Worm (Caenorhabditis elegans): ENCODE data around the gene W01D2.3.
A peak's percentile ranks its signal among the peaks of the same experiment; 100 is the strongest.

W01D2.3 gene

DNA sequence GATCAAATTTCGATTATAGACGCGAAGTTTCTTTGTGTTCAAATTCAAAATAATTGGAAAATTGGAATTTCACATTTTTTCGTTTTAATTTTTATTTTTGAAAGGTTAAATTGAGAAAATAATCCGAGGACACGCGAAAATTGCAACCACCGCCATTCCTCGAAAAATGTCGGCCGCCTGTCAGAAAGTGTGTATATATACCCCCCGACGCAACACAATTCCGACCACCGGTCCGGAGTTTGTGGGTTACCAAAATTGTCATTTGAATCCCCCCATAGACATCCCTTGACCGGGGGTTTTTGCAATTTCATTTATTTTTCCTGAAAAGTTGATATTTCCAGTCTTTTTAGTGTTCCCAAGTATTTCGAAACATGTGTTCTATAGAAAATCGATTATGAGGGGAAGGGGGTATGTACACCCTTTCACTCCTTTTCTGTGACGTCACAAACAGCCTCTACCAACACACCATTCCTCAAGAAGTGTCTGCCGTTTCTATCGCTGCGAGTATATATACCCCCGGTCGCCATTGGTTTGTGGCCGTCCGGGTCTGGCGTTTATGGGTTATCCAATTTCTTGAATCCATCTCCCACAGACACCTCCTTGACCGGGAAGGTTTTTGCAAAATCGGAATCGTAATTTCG lies at the start of gene W01D2.3 (continued):
- peak; percentile 47 for TF ChIP-seq vab-15 (tag; optimal IDR thresholded peaks at IDR 0.05)
- TF ChIP-seq efl-1 (optimal IDR thresholded peaks at IDR 0.05): peak; percentile 25 to 65
- peak; percentile 41 to 97 for TF ChIP-seq efl-1 (GFP tag; optimal IDR thresholded peaks at IDR 0.05 in 1 of 2)
- TF ChIP-seq C04F5.9 (tag; optimal IDR thresholded peaks at IDR 0.05): no peak
- TF ChIP-seq zag-1 (tag; optimal IDR thresholded peaks at IDR 0.05): no peak
- TF ChIP-seq mef-2 (tag; optimal IDR thresholded peaks at IDR 0.05): no peak
- peak; percentile 65 for TF ChIP-seq grh-1 (GFP tag; IDR thresholded peaks at IDR 0.05)
- TF ChIP-seq unc-86 (tag; optimal IDR thresholded peaks at IDR 0.05): peak; percentile 70
- TF ChIP-seq mdl-1 (tag; optimal IDR thresholded peaks at IDR 0.05): peak in 1 of 2 experiments; percentile 55
- TF ChIP-seq fkh-10 (GFP tag; optimal IDR thresholded peaks at IDR 0.05): no peak
- TF ChIP-seq C16A3.4 (tag; optimal IDR thresholded peaks at IDR 0.05): peak; percentile 47
- TF ChIP-seq ceh-82 (tag; optimal IDR thresholded peaks at IDR 0.05): peak; percentile 50 to 66 (median 60)
- peak; percentile 86 for TF ChIP-seq dsc-1 (tag; optimal IDR thresholded peaks at IDR 0.05)
- peak; percentile 37 for TF ChIP-seq jun-1 (tag; optimal IDR thresholded peaks at IDR 0.05)
- TF ChIP-seq egl-27 (tag; optimal IDR thresholded peaks at IDR 0.05): no peak
- no peak for TF ChIP-seq elt-3 (tag; optimal IDR thresholded peaks at IDR 0.05)
- peak; percentile 54 for TF ChIP-seq isw-1 (GFP tag; IDR thresholded peaks at IDR 0.05)
- TF ChIP-seq alr-1 (tag; optimal IDR thresholded peaks at IDR 0.05; ENCODE audit: borderline replicate concordance): no peak
- TF ChIP-seq ceh-63 (GFP tag; optimal IDR thresholded peaks at IDR 0.05): no peak
- TF ChIP-seq ztf-11 (tag; optimal IDR thresholded peaks at IDR 0.05): peak; percentile 21 to 80
- peak; percentile 51 for TF ChIP-seq ztf-4 (tag; optimal IDR thresholded peaks at IDR 0.05)
- no peak for TF ChIP-seq unc-130 (tag; optimal IDR thresholded peaks at IDR 0.05)
- no peak for TF ChIP-seq hlh-17 (GFP tag; optimal IDR thresholded peaks at IDR 0.05; ENCODE audit: borderline replicate concordance)
- TF ChIP-seq lin-13 (GFP tag; optimal IDR thresholded peaks at IDR 0.05): peak; percentile 28
- no peak for TF ChIP-seq nhr-28 (tag; optimal IDR thresholded peaks at IDR 0.05)
- TF ChIP-seq nhr-20 (tag; optimal IDR thresholded peaks at IDR 0.05): peak; percentile 79
- peak; percentile 55 for TF ChIP-seq nhr-77 (tag; optimal IDR thresholded peaks at IDR 0.05)
- peak; percentile 32 for TF ChIP-seq lir-3 (tag; optimal IDR thresholded peaks at IDR 0.05; ENCODE audit: poor library complexity)
- TF ChIP-seq zip-4 (GFP tag; optimal IDR thresholded peaks at IDR 0.05): peak; percentile 77
- peak; percentile 31 for TF ChIP-seq elt-2 (tag; optimal IDR thresholded peaks at IDR 0.05)
- TF ChIP-seq rnt-1 (tag; optimal IDR thresholded peaks at IDR 0.05): peak; percentile 71
- peak; percentile 84 for TF ChIP-seq swsn-7 (tag; optimal IDR thresholded peaks at IDR 0.05)

ce11 chrII:14851483-14851882 lies 47.4 kb upstream of the W01D2.3 start, which contains the start of gene R05H10.1:
Gene R05H10.1 (plus strand): TSS chrII:14851816.
- TF ChIP-seq nhr-90 (tag; optimal IDR thresholded peaks at IDR 0.05; ENCODE audit: poor library complexity) (no peak), fos-1 (tag; optimal IDR thresholded peaks at IDR 0.05) (no peak), nhr-20 (tag; optimal IDR thresholded peaks at IDR 0.05) (peak; percentile 79), sptf-1 (tag; optimal IDR thresholded peaks at IDR 0.05) (no peak), ceh-8 (GFP tag; optimal IDR thresholded peaks at IDR 0.05) (no peak), xbp-1 (tag; optimal IDR thresholded peaks at IDR 0.05) (no peak), nhr-84 (tag; optimal IDR thresholded peaks at IDR 0.05) (no peak), nhr-85 (tag) (no peak), sox-4 (tag; optimal IDR thresholded peaks at IDR 0.05) (no peak), nhr-71 (tag; optimal IDR thresholded peaks at IDR 0.05) (no peak), elt-3 (tag; optimal IDR thresholded peaks at IDR 0.05) (peak in 2 of 6 experiments; percentile 2 to 33), zip-4 (GFP tag; optimal IDR thresholded peaks at IDR 0.05) (no peak), egl-13 (tag; optimal IDR thresholded peaks at IDR 0.05) (no peak)

Measured in whole organism, L1 larva.